Worm (Caenorhabditis elegans): Measurements from ENCODE around the gene K05F1.1.

K05F1.1 gene

ce11 chrII:5781935-5782921 is 19.0 kb upstream of the K05F1.1 start, which contains the start of gene K05F1.6 (continued):
- TF ChIP-seq xnd-1 (tag; optimal IDR thresholded peaks at IDR 0.05) (peak; percentile 39), hmg-20 (GFP tag; IDR thresholded peaks at IDR 0.05) (peak; percentile 18; the same call in 1 of the 2 replicates), B0035.1 (tag; optimal IDR thresholded peaks at IDR 0.05) (peak; percentile 72), ztf-25 (GFP tag; IDR thresholded peaks at IDR 0.05) (peak; percentile 88; the same call in 1 of the 2 replicates), C17E4.6 (GFP tag; IDR thresholded peaks at IDR 0.05) (0 out of 2 replicates have a peak, but pooled peaks have one; percentile 62), lsy-27 (tag; optimal IDR thresholded peaks at IDR 0.05; ENCODE audit: borderline replicate concordance, insufficient read depth) (peak; percentile 90), lsl-1 (GFP tag; optimal IDR thresholded peaks at IDR 0.05) (peak; percentile 63), B0336.3 (GFP tag; IDR thresholded peaks at IDR 0.05) (peak; percentile 83; the same call in 1 of the 2 replicates), rpc-1 (optimal IDR thresholded peaks at IDR 0.05) (peak; percentile 90), rpc-1 (tag; optimal IDR thresholded peaks at IDR 0.05) (peak; percentile 89), nhr-120 (GFP tag; IDR thresholded peaks at IDR 0.05) (no peak), lin-40 (tag; optimal IDR thresholded peaks at IDR 0.05) (peak; percentile 80), efl-1 (GFP tag; optimal IDR thresholded peaks at IDR 0.05) (no peak), mel-28 (tag; optimal IDR thresholded peaks at IDR 0.05; ENCODE audit: borderline replicate concordance) (no peak), zfh-2 (GFP tag; conservative IDR thresholded peaks at IDR 0.05) (no peak; the same call in 1 of the 2 replicates), nhr-90 (tag; optimal IDR thresholded peaks at IDR 0.05) (peak; percentile 95), F49E8.2 (tag; optimal IDR thresholded peaks at IDR 0.05; ENCODE audit: insufficient read depth) (peak; percentile 77), egl-44 (GFP tag; IDR thresholded peaks at IDR 0.05) (peak; percentile 85), ceh-58 (GFP tag; IDR thresholded peaks at IDR 0.05) (no peak), nfyb-1 (GFP tag; IDR thresholded peaks at IDR 0.05) (peak; percentile 88), ztf-3 (GFP tag; optimal IDR thresholded peaks at IDR 0.05) (no peak), lin-54 (GFP tag; optimal IDR thresholded peaks at IDR 0.05) (peak; percentile 74), mxl-1 (tag; optimal IDR thresholded peaks at IDR 0.05) (peak; percentile 76), repo-1 (tag; optimal IDR thresholded peaks at IDR 0.05) (peak; percentile 82), pbrm-1 (GFP tag; IDR thresholded peaks at IDR 0.05) (peak; percentile 79), die-1 (tag; optimal IDR thresholded peaks at IDR 0.05) (peak; percentile 90), chd-7 (tag; optimal IDR thresholded peaks at IDR 0.05) (peak; percentile 83), F57C9.4 (tag; optimal IDR thresholded peaks at IDR 0.05) (no peak), ceh-40 (GFP tag; IDR thresholded peaks at IDR 0.05) (0 out of 2 replicates have a peak, but pooled peaks have one; percentile 34), aptf-2 (GFP tag; conservative IDR thresholded peaks at IDR 0.05) (no peak), ceh-27 (GFP tag; optimal IDR thresholded peaks at IDR 0.05) (peak; percentile 44), let-526 (GFP tag; IDR thresholded peaks at IDR 0.05) (peak; percentile 67; the same call in 1 of the 2 replicates), him-1 (tag; optimal IDR thresholded peaks at IDR 0.05) (peak; percentile 83), rcor-1 (GFP tag; IDR thresholded peaks at IDR 0.05) (peak; percentile 82), F23B12.7 (tag; optimal IDR thresholded peaks at IDR 0.05; ENCODE audit: insufficient read depth) (peak; percentile 93), egrh-3 (GFP tag; IDR thresholded peaks at IDR 0.05) (peak; percentile 49; the same call in 1 of the 2 replicates), ztf-6 (GFP tag; IDR thresholded peaks at IDR 0.05) (0 out of 2 replicates have a peak, but pooled peaks have one; percentile 43), Y53G8AR.9 (GFP tag; conservative IDR thresholded peaks at IDR 0.05) (peak; percentile 77; the same call in 1 of the 2 replicates), unc-130 (GFP tag; optimal IDR thresholded peaks at IDR 0.05) (peak; percentile 50), K11D2.4 (GFP tag; IDR thresholded peaks at IDR 0.05) (no peak), attf-6 (GFP tag; IDR thresholded peaks at IDR 0.05) (peak; percentile 77; the same call in 1 of the 2 replicates), ama-1 (optimal IDR thresholded peaks at IDR 0.05) (no peak), ama-1 (GFP tag; optimal IDR thresholded peaks at IDR 0.05) (peak; percentile 36 to 67), ets-4 (GFP tag; optimal IDR thresholded peaks at IDR 0.05) (peak; percentile 60), dox-1 (GFP tag; IDR thresholded peaks at IDR 0.05) (peak; percentile 89), egl-18 (GFP tag; IDR thresholded peaks at IDR 0.05) (no peak; the same call in 1 of the 2 replicates)

Measured in whole organism, young adult.